Worm (Caenorhabditis elegans): Measurements from ENCODE around the gene rog-1.

ce11 chrII:1401474-1401873 is 26.7 kb upstream of the rog-1 start, which contains the start of gene Y51H7C.8:
- no peak for TF ChIP-seq snpc-4 (tag; optimal IDR thresholded peaks at IDR 0.05)
- TF ChIP-seq elt-1 (tag; optimal IDR thresholded peaks at IDR 0.05): no peak
- no peak for TF ChIP-seq lin-39 (tag; optimal IDR thresholded peaks at IDR 0.05)
- no peak for TF ChIP-seq mdl-1 (tag; optimal IDR thresholded peaks at IDR 0.05)
- TF ChIP-seq ztf-4 (tag; optimal IDR thresholded peaks at IDR 0.05): no peak
- TF ChIP-seq unc-62 (GFP tag; optimal IDR thresholded peaks at IDR 0.05): no peak
- TF ChIP-seq ztf-11 (tag; optimal IDR thresholded peaks at IDR 0.05): no peak
